Worm (Caenorhabditis elegans) whole organism, early embryonic: Measurements from ENCODE around the gene lgc-50.

Experiments used
- ama-1 ChIP-seq: fragments of 150-350 bp; optimal IDR thresholded peaks from 2 replicates; lab custom pipeline; 2014
- hnd-1 ChIP-seq: sonication (generic microtip); optimal IDR thresholded peaks from 2 replicates; lab custom pipeline; 2016; ENCODE audit warnings: missing genetic modification characterization, missing compliant biosample characterization
- tbx-11 ChIP-seq: fragments of 200-800 bp; sonication (Bioruptor generic); IDR thresholded peaks from 2 replicates; pipeline ENCODE4 v1.3.6; 2022; ENCODE audit warnings: missing genetic modification characterization, missing compliant biosample characterization
- tbx-37 ChIP-seq: fragments of 200-800 bp; sonication (Bioruptor generic); conservative IDR thresholded peaks from 2 replicates; pipeline ENCODE4 v1.3.6; 2022; ENCODE audit warnings: missing genetic modification reagents, missing genetic modification characterization, missing compliant biosample characterization

ce11 chrIII:7375434-7375833 lies 19.8 kb downstream of the lgc-50 start:
- TF ChIP-seq tbx-37 (GFP tag; lab: Robert Waterston, UW) (no peak), hnd-1 (tag; lab: Kevin White, UChicago) (no peak), ama-1 (lab: Kevin White, UChicago) (no peak), tbx-11 (GFP tag; lab: Robert Waterston, UW) (no peak)
